Worm (Caenorhabditis elegans) whole organism, late embryonic: Measurements from ENCODE around the gene C17G1.2.

Source experiments
- K02D7.2 ChIP-seq: sonication (generic microtip); optimal IDR thresholded peaks from 2 replicates; lab custom pipeline; 2017; ENCODE audit warnings: mild to moderate bottlenecking, missing genetic modification characterization, missing compliant biosample characterization
- K09A11.1 ChIP-seq: sonication (generic microtip); optimal IDR thresholded peaks from 2 replicates; lab custom pipeline; 2017; ENCODE audit warnings: antibody characterized with exemption, mild to moderate bottlenecking, missing genetic modification characterization, missing compliant biosample characterization; ENCODE audit not compliant: insufficient read depth
- T23F11.4 ChIP-seq: fragments of 200-800 bp; sonication (Bioruptor generic); optimal IDR thresholded peaks from 2 replicates; lab custom pipeline; 2018; ENCODE audit warnings: mild to moderate bottlenecking, missing genetic modification characterization, missing compliant biosample characterization
- ahr-1 ChIP-seq: sonication (generic microtip); optimal IDR thresholded peaks from 2 replicates; lab custom pipeline; 2016; ENCODE audit warnings: missing genetic modification characterization, missing compliant biosample characterization
- ama-1 ChIP-seq: fragments of 150-350 bp; optimal IDR thresholded peaks from 2 replicates; lab custom pipeline; 2014
- ceh-14 ChIP-seq: sonication (generic microtip); optimal IDR thresholded peaks from 2 replicates; lab custom pipeline; 2016; ENCODE audit warnings: missing genotype, missing genetic modification characterization, missing compliant biosample characterization
- ceh-18 ChIP-seq: sonication (generic microtip); optimal IDR thresholded peaks from 2 replicates; lab custom pipeline; 2016; ENCODE audit warnings: missing genetic modification characterization, missing compliant biosample characterization
- ceh-2 ChIP-seq: sonication (generic microtip); optimal IDR thresholded peaks from 2 replicates; lab custom pipeline; 2016; ENCODE audit warnings: missing genotype, missing genetic modification characterization, missing compliant biosample characterization
- ceh-22 ChIP-seq: sonication (generic microtip); optimal IDR thresholded peaks from 2 replicates; lab custom pipeline; 2017; ENCODE audit warnings: missing biosample characterization, missing genetic modification characterization
- ceh-31 ChIP-seq: sonication (generic microtip); optimal IDR thresholded peaks from 2 replicates; lab custom pipeline; 2016; ENCODE audit warnings: missing genetic modification characterization, missing compliant biosample characterization
- dve-1 ChIP-seq: sonication (generic microtip); optimal IDR thresholded peaks from 2 replicates; lab custom pipeline; 2017; ENCODE audit warnings: antibody characterized with exemption, mild to moderate bottlenecking, missing genetic modification characterization, missing compliant biosample characterization
- elt-2 ChIP-seq: sonication (generic microtip); optimal IDR thresholded peaks from 2 replicates; lab custom pipeline; 2016; ENCODE audit warnings: missing genetic modification reagents, missing genetic modification characterization, missing compliant biosample characterization
- elt-4 ChIP-seq: sonication (generic microtip); optimal IDR thresholded peaks from 2 replicates; lab custom pipeline; 2016; ENCODE audit warnings: missing genetic modification characterization, missing compliant biosample characterization
- fax-1 ChIP-seq: sonication (generic microtip); optimal IDR thresholded peaks from 2 replicates; lab custom pipeline; 2016; ENCODE audit warnings: missing genotype, missing genetic modification characterization, missing compliant biosample characterization
- fkh-10 ChIP-seq: fragments of 150-350 bp; optimal IDR thresholded peaks from 2 replicates; lab custom pipeline; 2014; ENCODE audit warnings: missing biosample characterization, missing genetic modification reagents, missing genetic modification characterization
- gmeb-2 ChIP-seq: sonication (generic microtip); optimal IDR thresholded peaks from 2 replicates; lab custom pipeline; 2016; ENCODE audit warnings: missing genetic modification characterization, inconsistent platforms, missing compliant biosample characterization
- hlh-8 ChIP-seq: sonication (generic microtip); optimal IDR thresholded peaks from 2 replicates; lab custom pipeline; 2016; ENCODE audit warnings: missing genotype, missing genetic modification characterization, missing compliant biosample characterization
- lim-6 ChIP-seq: sonication (generic microtip); optimal IDR thresholded peaks from 2 replicates; lab custom pipeline; 2016; ENCODE audit warnings: missing genetic modification characterization, missing compliant biosample characterization
- lin-11 ChIP-seq: fragments of 200-800 bp; sonication (Bioruptor generic); optimal IDR thresholded peaks from 2 replicates; lab custom pipeline; 2018; ENCODE audit warnings: mild to moderate bottlenecking, missing genetic modification characterization, missing compliant biosample characterization
- mec-3 ChIP-seq: sonication (generic microtip); optimal IDR thresholded peaks from 2 replicates; lab custom pipeline; 2016; ENCODE audit warnings: borderline replicate concordance, missing genetic modification characterization, missing compliant biosample characterization
- nfya-1 ChIP-seq: sonication (generic microtip); optimal IDR thresholded peaks from 2 replicates; lab custom pipeline; 2017; ENCODE audit warnings: missing genetic modification characterization, mild to moderate bottlenecking, missing compliant biosample characterization, antibody characterized with exemption, moderate library complexity
- nhr-11 ChIP-seq: fragments of 150-350 bp; optimal IDR thresholded peaks from 2 replicates; lab custom pipeline; 2014; ENCODE audit warnings: missing biosample characterization, missing genetic modification characterization
- npax-4 ChIP-seq: sonication (generic microtip); optimal IDR thresholded peaks from 2 replicates; lab custom pipeline; 2016; ENCODE audit warnings: missing genetic modification characterization, missing compliant biosample characterization
- pag-3 ChIP-seq: sonication (generic microtip); optimal IDR thresholded peaks from 2 replicates; lab custom pipeline; 2016; ENCODE audit warnings: missing compliant biosample characterization, missing genetic modification characterization, borderline replicate concordance
- pat-9 ChIP-seq: fragments of 200-800 bp; sonication (Bioruptor generic); optimal IDR thresholded peaks from 2 replicates; lab custom pipeline; 2018; ENCODE audit warnings: mild to moderate bottlenecking, missing genetic modification characterization, moderate library complexity, missing compliant biosample characterization
- pax-1 ChIP-seq: fragments of 150-350 bp; optimal IDR thresholded peaks from 2 replicates; lab custom pipeline; 2014; ENCODE audit warnings: missing biosample characterization, missing genetic modification characterization
- pha-4 ChIP-seq: fragments of 150-350 bp; optimal IDR thresholded peaks from 2 replicates; lab custom pipeline; 2018; ENCODE audit warnings: missing biosample characterization, missing genetic modification reagents, missing genetic modification characterization
- pros-1 ChIP-seq: fragments of 150-350 bp; optimal IDR thresholded peaks from 2 replicates; lab custom pipeline; 2014; ENCODE audit warnings: missing biosample characterization, missing genetic modification reagents, missing genetic modification characterization
- ref-2 ChIP-seq: sonication (generic microtip); optimal IDR thresholded peaks from 2 replicates; lab custom pipeline; 2016; ENCODE audit warnings: missing genetic modification characterization, missing compliant biosample characterization
- rnt-1 ChIP-seq: sonication (generic microtip); optimal IDR thresholded peaks from 2 replicates; lab custom pipeline; 2016; ENCODE audit warnings: missing genetic modification characterization, missing compliant biosample characterization
- sdc-2 ChIP-seq: sonication (generic microtip); optimal IDR thresholded peaks from 2 replicates; lab custom pipeline; 2016; ENCODE audit warnings: missing genotype, missing genetic modification characterization, missing compliant biosample characterization
- sox-2 ChIP-seq: fragments of 200-800 bp; sonication (Bioruptor generic); IDR thresholded peaks from 2 replicates; pipeline ENCODE4 v1.3.6; 2022; ENCODE audit warnings: missing genetic modification reagents, missing genetic modification characterization, missing compliant biosample characterization
- sox-4 ChIP-seq: sonication (generic microtip); optimal IDR thresholded peaks from 2 replicates; lab custom pipeline; 2017; ENCODE audit warnings: mild to moderate bottlenecking, missing genetic modification characterization, inconsistent platforms, missing compliant biosample characterization
- tbx-2 ChIP-seq: sonication (generic microtip); optimal IDR thresholded peaks from 2 replicates; lab custom pipeline; 2016; ENCODE audit warnings: missing genetic modification characterization, missing compliant biosample characterization
- unc-3 ChIP-seq, 2 experiments: fragments of 200-800 bp in 1 of 2; sonication (Bioruptor generic) in 1 of 2; sonication (generic microtip) in 1 of 2; conservative IDR thresholded peaks in 1 of 2; optimal IDR thresholded peaks in 1 of 2; 2 replicates each; pipeline versions ENCODE4 v1.3.6 to Lab custom; 2016 to 2022; ENCODE audit warnings: missing compliant biosample characterization in 2 of 2, missing genetic modification characterization in 2 of 2, missing genetic modification reagents in 1 of 2
- unc-55 ChIP-seq: sonication (generic microtip); optimal IDR thresholded peaks from 2 replicates; lab custom pipeline; 2017; ENCODE audit warnings: missing biosample characterization, missing genetic modification reagents, missing genetic modification characterization
- zip-5 ChIP-seq: sonication (generic microtip); optimal IDR thresholded peaks from 2 replicates; lab custom pipeline; 2016; ENCODE audit warnings: missing genetic modification characterization, missing compliant biosample characterization

C17G1.2 gene

DNA sequence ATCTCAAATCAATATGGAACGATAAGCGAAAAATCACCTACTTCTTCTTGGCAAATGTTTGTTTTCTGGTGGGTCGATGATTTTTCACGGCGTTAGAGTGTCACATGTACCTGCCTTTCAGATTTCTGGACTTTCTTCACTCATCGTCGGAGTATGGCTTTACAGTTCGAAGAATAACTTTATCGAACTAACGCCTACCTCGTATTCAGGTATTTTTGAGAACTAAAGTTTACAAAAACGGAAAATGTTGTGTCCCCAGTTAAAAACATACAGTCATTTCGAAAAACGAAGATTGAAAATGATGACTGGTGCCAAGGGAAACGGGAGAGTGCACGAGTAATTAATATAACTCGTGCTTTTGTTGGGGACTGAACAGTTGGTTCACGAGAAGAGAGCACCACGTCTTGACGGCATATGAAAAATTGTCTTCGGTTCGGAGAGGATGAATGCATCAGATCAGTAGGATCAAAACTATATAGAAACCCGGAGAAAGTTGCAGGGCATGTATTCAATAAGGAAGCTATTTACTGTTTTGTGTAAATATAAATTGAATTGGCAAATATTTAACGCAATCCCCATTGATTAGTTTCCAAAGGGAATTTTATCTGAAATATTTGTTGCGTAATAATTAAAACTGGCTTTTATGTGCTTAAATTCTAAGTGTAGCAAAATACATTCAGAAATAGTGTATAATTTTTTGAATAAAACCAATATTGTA lies 12.1 kb downstream of the C17G1.2 start:
- peak; percentile 5 for TF ChIP-seq unc-55
- no peak for TF ChIP-seq lim-6 (tag; lab: Kevin White, UChicago)

DNA sequence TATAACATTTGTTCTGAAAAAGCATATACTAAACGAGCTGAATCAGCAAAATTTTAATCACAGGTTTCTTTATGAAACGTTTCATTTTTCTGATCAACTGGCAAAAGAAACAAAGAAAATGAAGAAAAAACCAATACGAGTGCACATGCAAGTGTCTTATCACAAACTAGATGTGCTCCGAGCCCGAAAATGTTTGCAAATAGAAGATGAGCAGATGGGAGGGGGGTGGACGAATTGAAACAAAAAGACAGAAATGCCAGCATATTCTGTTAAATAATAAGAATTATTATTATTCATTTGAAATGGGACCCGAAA lies 12.6 kb downstream of the C17G1.2 start:
- TF ChIP-seq fkh-10 (GFP tag; lab: Kevin White, UChicago) (no peak), rnt-1 (tag; lab: Kevin White, UChicago) (no peak), ceh-18 (tag; lab: Kevin White, UChicago) (no peak), npax-4 (tag; lab: Kevin White, UChicago) (no peak), ceh-22 (tag; lab: Kevin White, UChicago) (no peak), ref-2 (tag; lab: Kevin White, UChicago) (no peak)
- TF ChIP-seq, all 69 proteins: peak for 0

DNA sequence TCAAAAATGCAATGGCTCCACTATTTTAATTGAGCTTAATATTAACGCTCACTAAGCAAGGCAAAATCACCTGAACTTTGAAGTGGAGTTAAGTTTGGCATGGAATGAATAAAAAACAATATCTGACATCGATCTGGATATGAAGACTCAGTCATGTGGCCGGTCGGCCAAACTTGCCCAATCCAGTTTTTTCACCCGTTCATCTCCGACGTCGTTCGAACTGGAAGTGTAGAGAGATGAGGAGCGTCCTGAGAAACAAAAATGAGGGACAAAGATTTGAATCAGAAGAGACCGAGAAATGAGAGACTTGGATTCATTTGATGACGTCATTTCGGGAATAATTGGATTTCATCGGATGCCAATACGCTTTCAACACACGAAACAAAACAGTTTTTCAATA lies 16.7 kb downstream of the C17G1.2 start:
- TF ChIP-seq gmeb-2 (no peak), pat-9 (tag; lab: Kevin White, UChicago) (no peak), T23F11.4 (GFP tag; lab: Kevin White, UChicago) (no peak), ceh-31 (tag; lab: Kevin White, UChicago) (no peak), pag-3 (tag; lab: Kevin White, UChicago) (no peak), pros-1 (no peak), sdc-2 (tag; lab: Kevin White, UChicago) (no peak), K02D7.2 (tag; lab: Kevin White, UChicago) (no peak), ceh-18 (tag; lab: Kevin White, UChicago) (no peak), pax-1 (no peak), pha-4 (no peak), sox-4 (tag; lab: Kevin White, UChicago) (no peak), elt-2 (tag; lab: Kevin White, UChicago) (no peak), nhr-11 (tag; lab: Kevin White, UChicago) (no peak), ceh-14 (tag; lab: Kevin White, UChicago) (no peak), ahr-1 (no peak), unc-3 (GFP tag; conservative IDR thresholded peaks at IDR 0.05; lab: Robert Waterston, UW) (no peak), unc-3 (tag; optimal IDR thresholded peaks at IDR 0.05; lab: Kevin White, UChicago) (no peak), elt-4 (tag; lab: Kevin White, UChicago) (no peak), tbx-2 (tag; lab: Kevin White, UChicago) (no peak), dve-1 (no peak)

ce11 chrX:9938537-9938936 lies 17.2 kb downstream of the C17G1.2 start, which contains the start of the genes C17G1.5 and C17G1.14:
TSS of gene C17G1.5 (plus strand) at chrX:9938802.
TSS of gene C17G1.14 (plus strand) at chrX:9938813.
- TF ChIP-seq K09A11.1 (no peak), unc-55 (no peak), unc-3 (GFP tag; conservative IDR thresholded peaks at IDR 0.05; lab: Robert Waterston, UW) (no peak), unc-3 (tag; optimal IDR thresholded peaks at IDR 0.05; lab: Kevin White, UChicago) (no peak), ceh-18 (tag; lab: Kevin White, UChicago) (no peak), sox-2 (no peak), gmeb-2 (no peak), ama-1 (lab: Kevin White, UChicago) (no peak), lin-11 (no peak), K02D7.2 (tag; lab: Kevin White, UChicago) (no peak), hlh-8 (no peak), nfya-1 (tag; lab: Kevin White, UChicago) (no peak), pax-1 (no peak), ceh-2 (tag; lab: Kevin White, UChicago) (no peak), mec-3 (no peak), fax-1 (tag; lab: Kevin White, UChicago) (no peak), zip-5 (no peak)
